Worm (Caenorhabditis elegans) whole organism, early embryonic: ENCODE results near the gene K12B6.4.

ENCODE experiments used
- aly-1 ChIP-seq: sonication (generic microtip); optimal IDR thresholded peaks from 2 replicates; lab custom pipeline; 2016; ENCODE audit warnings: missing genetic modification characterization, missing compliant biosample characterization
- ama-1 ChIP-seq: fragments of 150-350 bp; optimal IDR thresholded peaks from 2 replicates; lab custom pipeline; 2014
- ceh-36 ChIP-seq: sonication (generic microtip); optimal IDR thresholded peaks from 2 replicates; lab custom pipeline; 2016; ENCODE audit warnings: missing genetic modification characterization, inconsistent platforms, missing compliant biosample characterization
- flt-1 ChIP-seq: fragments of 200-800 bp; sonication (Bioruptor generic); IDR thresholded peaks from 2 replicates; pipeline ENCODE4 v1.3.6; 2022; ENCODE audit warnings: missing genetic modification characterization, missing compliant biosample characterization
- hmg-4 ChIP-seq: fragments of 200-800 bp; sonication (Bioruptor generic); optimal IDR thresholded peaks from 2 replicates; lab custom pipeline; 2018; ENCODE audit warnings: mild to moderate bottlenecking, missing genetic modification characterization, missing compliant biosample characterization
- scrt-1 ChIP-seq: fragments of 200-800 bp; sonication (Bioruptor generic); IDR thresholded peaks from 2 replicates; pipeline ENCODE4 v1.3.6; 2022; ENCODE audit warnings: missing genetic modification characterization, missing compliant biosample characterization
- tra-4 ChIP-seq: sonication (generic microtip); optimal IDR thresholded peaks from 2 replicates; lab custom pipeline; 2017; ENCODE audit warnings: missing genetic modification characterization, missing compliant biosample characterization

ce11 chrV:6303471-6303870 lies 22.4 kb upstream of the K12B6.4 start, which contains the start of gene sago-1:
- TF ChIP-seq hmg-4 (GFP tag; lab: Kevin White, UChicago) (no peak), scrt-1 (no peak), ama-1 (lab: Kevin White, UChicago) (no peak), ceh-36 (no peak), flt-1 (no peak), aly-1 (tag; lab: Kevin White, UChicago) (no peak), tra-4 (tag; lab: Kevin White, UChicago) (no peak)
